Worm (Caenorhabditis elegans) whole organism, mixed stage, embryonic: ENCODE measurements around the gene C18H9.6.

Experiments
- blmp-1 ChIP-seq: fragments of 150-350 bp; optimal IDR thresholded peaks from 2 replicates; lab custom pipeline; 2014; ENCODE audit warnings: missing biosample characterization, missing genetic modification characterization
- mep-1 ChIP-seq: fragments of 150-350 bp; optimal IDR thresholded peaks from 2 replicates; lab custom pipeline; 2017; ENCODE audit warnings: missing biosample characterization, missing genetic modification reagents, missing genetic modification characterization, inconsistent platforms
- nhr-237 ChIP-seq: fragments of 150-350 bp; optimal IDR thresholded peaks from 2 replicates; lab custom pipeline; 2014; ENCODE audit warnings: missing biosample characterization, missing genetic modification characterization
- pha-4 ChIP-seq: fragments of 150-350 bp; optimal IDR thresholded peaks from 2 replicates; lab custom pipeline; 2018; ENCODE audit warnings: missing biosample characterization, missing genetic modification reagents, missing genetic modification characterization
- unc-62 ChIP-seq: fragments of 150-350 bp; optimal IDR thresholded peaks from 2 replicates; lab custom pipeline; 2014; ENCODE audit warnings: missing biosample characterization, missing genetic modification reagents, missing genetic modification characterization

ce11 chrII:6718221-6718620, 16.8 kb upstream of the C18H9.6 start, which contains the start of gene tsp-10:
- no peak for TF ChIP-seq nhr-237 (tag; lab: Kevin White, UChicago)
- no peak for TF ChIP-seq pha-4 (tag; lab: Kevin White, UChicago)
- no peak for TF ChIP-seq unc-62
- no peak for TF ChIP-seq mep-1
- no peak for TF ChIP-seq blmp-1 (tag; lab: Kevin White, UChicago)
